Fruit fly (Drosophila melanogaster) whole organism, wandering third instar larva: ENCODE results near the gene AANATL3.

Experiments
- CG9705 ChIP-seq: fragments of 200-800 bp; sonication (Bioruptor generic); optimal IDR thresholded peaks from 2 replicates; lab custom pipeline; 2018; ENCODE audit warnings: missing biosample characterization, mild to moderate bottlenecking, missing genetic modification characterization
- Dfd ChIP-seq: fragments of >200 bp; optimal IDR thresholded peaks from 2 replicates; lab custom pipeline; 2017; ENCODE audit warnings: missing biosample characterization, missing genetic modification characterization
- Dif ChIP-seq: fragments of 200-275, 200-300 bp; sonication (Bioruptor generic); optimal IDR thresholded peaks from 2 replicates; lab custom pipeline; 2018; ENCODE audit warnings: missing biosample characterization, missing genetic modification characterization; ENCODE audit not compliant: partially characterized antibody
- GATAd ChIP-seq: sonication (Bioruptor generic); optimal IDR thresholded peaks from 2 replicates; lab custom pipeline; 2016; ENCODE audit warnings: missing biosample characterization, missing genetic modification characterization
- HLH106 ChIP-seq: fragments of 200-800 bp; optimal IDR thresholded peaks from 3 replicates; lab custom pipeline; 2019; ENCODE audit warnings: missing biosample characterization, mild to moderate bottlenecking, missing genetic modification characterization, moderate library complexity
- Hnf4 ChIP-seq: fragments of 200-800 bp; sonication (Bioruptor generic); optimal IDR thresholded peaks from 2 replicates; lab custom pipeline; 2016; ENCODE audit warnings: missing biosample characterization, mild to moderate bottlenecking, missing genetic modification characterization
- Hr78 ChIP-seq: fragments of >200 bp; optimal IDR thresholded peaks from 2 replicates; lab custom pipeline; 2017; ENCODE audit warnings: missing biosample characterization, missing genetic modification characterization
- Jra ChIP-seq: sonication (Bioruptor generic); optimal IDR thresholded peaks from 2 replicates; lab custom pipeline; 2016; ENCODE audit warnings: missing biosample characterization, missing genetic modification characterization
- Myc ChIP-seq: fragments of >200 bp; optimal IDR thresholded peaks from 2 replicates; lab custom pipeline; 2017
- N ChIP-seq: fragments of >200 bp; optimal IDR thresholded peaks from 2 replicates; lab custom pipeline; 2018; ENCODE audit warnings: missing biosample characterization, missing external identifiers, missing genetic modification characterization
- OdsH ChIP-seq: fragments of 200-800 bp; sonication (Bioruptor generic); optimal IDR thresholded peaks from 2 replicates; lab custom pipeline; 2016; ENCODE audit warnings: missing biosample characterization, mild to moderate bottlenecking, missing genetic modification characterization
- Rel ChIP-seq, 2 experiments: fragments of 200-800 bp; sonication (Bioruptor generic) in 1 of 2; optimal IDR thresholded peaks; 2 replicates in 1 of 2; 3 replicates in 1 of 2; lab custom pipeline; 2016 to 2019; ENCODE audit warnings: mild to moderate bottlenecking in 2 of 2, missing biosample characterization in 2 of 2, missing genetic modification characterization in 2 of 2, moderate library complexity in 1 of 2
- Sp1 ChIP-seq: fragments of 200-800 bp; sonication (Bioruptor generic); optimal IDR thresholded peaks from 3 replicates; lab custom pipeline; 2019; ENCODE audit warnings: missing biosample characterization, mild to moderate bottlenecking, missing genetic modification characterization, moderate library complexity
- Vsx2 ChIP-seq: fragments of 200-300, 225-300 bp; sonication (Bioruptor generic); optimal IDR thresholded peaks from 2 replicates; lab custom pipeline; 2018; ENCODE audit warnings: missing biosample characterization, missing genetic modification characterization; ENCODE audit not compliant: partially characterized antibody
- br ChIP-seq: fragments of 200-800 bp; sonication (Bioruptor generic); optimal IDR thresholded peaks from 2 replicates; lab custom pipeline; 2016; ENCODE audit warnings: missing biosample characterization, missing genetic modification characterization
- brk ChIP-seq: fragments of 200-800 bp; sonication (Bioruptor generic); optimal IDR thresholded peaks from 2 replicates; lab custom pipeline; 2016; ENCODE audit warnings: missing biosample characterization, mild to moderate bottlenecking, missing genetic modification characterization
- dl ChIP-seq, 2 experiments: fragments of 175-275, 200-275 bp in 1 of 2; fragments of 200-275 bp in 1 of 2; sonication (Bioruptor generic); optimal IDR thresholded peaks; lab custom pipeline; 2018; ENCODE audit warnings: mild to moderate bottlenecking in 2 of 2, missing biosample characterization in 2 of 2, missing genetic modification characterization in 2 of 2, moderate library complexity in 2 of 2; ENCODE audit not compliant: partially characterized antibody in 2 of 2, insufficient read depth in 1 of 2
- dmrt93B ChIP-seq: fragments of 200-800 bp; sonication (Bioruptor generic); optimal IDR thresholded peaks from 2 replicates; lab custom pipeline; 2018; ENCODE audit warnings: missing biosample characterization, mild to moderate bottlenecking, missing genetic modification characterization
- dsf ChIP-seq: sonication (Bioruptor generic); optimal IDR thresholded peaks from 2 replicates; lab custom pipeline; 2016; ENCODE audit warnings: missing biosample characterization, missing genetic modification characterization, borderline replicate concordance
- ey ChIP-seq: fragments of 200-800 bp; sonication (Bioruptor generic); optimal IDR thresholded peaks from 2 replicates; lab custom pipeline; 2016; ENCODE audit warnings: missing biosample characterization, missing genetic modification characterization
- foxo ChIP-seq, 2 experiments: fragments of 200-800 bp; sonication (Bioruptor generic); optimal IDR thresholded peaks; 2 replicates in 1 of 2; 3 replicates in 1 of 2; lab custom pipeline; 2016 to 2017; ENCODE audit warnings: missing biosample characterization in 2 of 2, missing genetic modification characterization in 2 of 2
- fru ChIP-seq: fragments of 200-800 bp; sonication (Bioruptor generic); optimal IDR thresholded peaks from 3 replicates; lab custom pipeline; 2016; ENCODE audit warnings: missing biosample characterization, mild to moderate bottlenecking, missing genetic modification characterization
- h ChIP-seq: fragments of 200-800 bp; sonication (Bioruptor generic); optimal IDR thresholded peaks from 3 replicates; lab custom pipeline; 2016; ENCODE audit warnings: missing biosample characterization, mild to moderate bottlenecking, missing genetic modification characterization
- jim ChIP-seq: fragments of 175-275, 200-325 bp; sonication (Bioruptor generic); optimal IDR thresholded peaks from 2 replicates; lab custom pipeline; 2016; ENCODE audit warnings: missing biosample characterization, mild to moderate bottlenecking, missing genetic modification characterization
- lola ChIP-seq: fragments of >200 bp; optimal IDR thresholded peaks from 2 replicates; lab custom pipeline; 2017; ENCODE audit warnings: missing biosample characterization, missing genetic modification characterization
- pan ChIP-seq: fragments of >200 bp; optimal IDR thresholded peaks from 2 replicates; lab custom pipeline; 2017
- psq ChIP-seq: fragments of 200-800 bp; sonication (Bioruptor generic); optimal IDR thresholded peaks from 3 replicates; lab custom pipeline; 2017; ENCODE audit warnings: missing biosample characterization, mild to moderate bottlenecking, missing genetic modification characterization, moderate library complexity
- rgr ChIP-seq: fragments of 200-800 bp; sonication (Bioruptor generic); optimal IDR thresholded peaks from 3 replicates; lab custom pipeline; 2016; ENCODE audit warnings: missing biosample characterization, mild to moderate bottlenecking, missing genetic modification characterization
- sage ChIP-seq: fragments of 200-800 bp; sonication (Bioruptor generic); optimal IDR thresholded peaks from 2 replicates; lab custom pipeline; 2016; ENCODE audit warnings: missing biosample characterization, mild to moderate bottlenecking, missing genetic modification characterization
- sv ChIP-seq: fragments of 200-800 bp; sonication (Bioruptor generic); optimal IDR thresholded peaks from 3 replicates; lab custom pipeline; 2016; ENCODE audit warnings: missing biosample characterization, missing genetic modification characterization
- tai ChIP-seq: sonication (Bioruptor generic); optimal IDR thresholded peaks from 2 replicates; lab custom pipeline; 2016; ENCODE audit warnings: missing biosample characterization, missing genetic modification characterization
- usp ChIP-seq: fragments of >200 bp; optimal IDR thresholded peaks from 2 replicates; lab custom pipeline; 2017; ENCODE audit warnings: missing biosample characterization, missing genetic modification characterization

AANATL3 gene

dm6 chr2L:20074388-20074787 lies 48.8 kb upstream of the AANATL3 start:
- TF ChIP-seq ey = no peak
- TF ChIP-seq fru (GFP tag; lab: Kevin White, UChicago) = no peak
- TF ChIP-seq Hnf4 = no peak
- no peak for TF ChIP-seq psq
- TF ChIP-seq jim (GFP tag; lab: Kevin White, UChicago) = no peak
- no peak for TF ChIP-seq Dif (GFP tag; lab: Kevin White, UChicago)
- TF ChIP-seq h (GFP tag; lab: Kevin White, UChicago) = no peak
- no peak for TF ChIP-seq lola (GFP tag; lab: Kevin White, UChicago)
- TF ChIP-seq HLH106 (tag; lab: Kevin White, UChicago) = no peak
- no peak for TF ChIP-seq GATAd (GFP tag; lab: Kevin White, UChicago)
- TF ChIP-seq Sp1 = no peak
- no peak for TF ChIP-seq tai (GFP tag; lab: Kevin White, UChicago)
- TF ChIP-seq dsf (GFP tag; lab: Kevin White, UChicago) = no peak
- TF ChIP-seq Hr78 = no peak
- no peak for TF ChIP-seq Vsx2 (GFP tag; lab: Kevin White, UChicago)
- no peak for TF ChIP-seq pan
- no peak for TF ChIP-seq rgr (GFP tag; lab: Kevin White, UChicago)
- TF ChIP-seq foxo (GFP tag; optimal IDR thresholded peaks at IDR 0.05; lab: Kevin White, UChicago) = no peak

- TF ChIP-seq foxo (GFP tag; optimal IDR thresholded peaks at IDR 0.05; lab: Kevin White, UChicago) (no peak), usp (GFP tag; lab: Kevin White, UChicago) (no peak), N (GFP tag; lab: Kevin White, UChicago) (no peak), Hnf4 (no peak), Hr78 (no peak), br (no peak), CG9705 (GFP tag; lab: Kevin White, UChicago) (no peak), Myc (lab: Kevin White, UChicago) (no peak), Rel (GFP tag; optimal IDR thresholded peaks at IDR 0.05; lab: Kevin White, UChicago) (no peak), Rel (tag; optimal IDR thresholded peaks at IDR 0.05; lab: Kevin White, UChicago) (no peak)
These were observed 46.5 kb upstream of the AANATL3 start, which contains the start of gene CG10730 for dm6 chr2L:20072095-20072494. CG10730 (minus strand) TSS chr2L:20072195.

- no peak for TF ChIP-seq jim (GFP tag; lab: Kevin White, UChicago)
- TF ChIP-seq usp (GFP tag; lab: Kevin White, UChicago) = no peak
- TF ChIP-seq dsf (GFP tag; lab: Kevin White, UChicago) = no peak
- TF ChIP-seq pan = no peak
- no peak for TF ChIP-seq Dfd
- no peak for TF ChIP-seq fru (GFP tag; lab: Kevin White, UChicago)
- no peak for TF ChIP-seq sage (GFP tag; lab: Kevin White, UChicago)
- TF ChIP-seq ey = no peak
- no peak for TF ChIP-seq dl (GFP tag; optimal IDR thresholded peaks at IDR 0.05; lab: Kevin White, UChicago; ENCODE audit: insufficient read depth in 1 of 2, partially characterized antibody in 2 of 2)
- TF ChIP-seq Sp1 = no peak
- no peak for TF ChIP-seq dmrt93B
- peak; percentile 1 for TF ChIP-seq OdsH
- TF ChIP-seq Rel (GFP tag; optimal IDR thresholded peaks at IDR 0.05; lab: Kevin White, UChicago) = no peak
- TF ChIP-seq Rel (tag; optimal IDR thresholded peaks at IDR 0.05; lab: Kevin White, UChicago) = peak; percentile 99
- no peak for TF ChIP-seq rgr (GFP tag; lab: Kevin White, UChicago)
- TF ChIP-seq brk (GFP tag; lab: Kevin White, UChicago) = no peak
- no peak for TF ChIP-seq Vsx2 (GFP tag; lab: Kevin White, UChicago)
- no peak for TF ChIP-seq foxo (GFP tag; optimal IDR thresholded peaks at IDR 0.05; lab: Kevin White, UChicago)
- no peak for TF ChIP-seq psq
- TF ChIP-seq h (GFP tag; lab: Kevin White, UChicago) = peak; percentile 35
- TF ChIP-seq Hr78 = no peak
- TF ChIP-seq CG9705 (GFP tag; lab: Kevin White, UChicago) = no peak
- no peak for TF ChIP-seq sv (GFP tag; lab: Kevin White, UChicago)
- TF ChIP-seq lola (GFP tag; lab: Kevin White, UChicago) = no peak
- TF ChIP-seq Jra (GFP tag; lab: Kevin White, UChicago) = no peak
- TF ChIP-seq br = peak; percentile 17
These were observed 43.8 kb upstream of the AANATL3 start for dm6 chr2L:20069158-20070016.
